Worm (Caenorhabditis elegans): Measurements from ENCODE around the gene F56D2.8.

The F56D2.8 gene

ce11 chrIII:5622232-5623009 is 39.8 kb upstream of the F56D2.8 start:
- TF ChIP-seq ces-1 (GFP tag; optimal IDR thresholded peaks at IDR 0.05) (no peak), sem-2 (GFP tag; optimal IDR thresholded peaks at IDR 0.05) (no peak), sptf-1 (tag; optimal IDR thresholded peaks at IDR 0.05) (no peak), blmp-1 (tag; optimal IDR thresholded peaks at IDR 0.05) (no peak), unc-62 (GFP tag; optimal IDR thresholded peaks at IDR 0.05) (no peak), flh-1 (GFP tag; optimal IDR thresholded peaks at IDR 0.05) (no peak), lsy-2 (tag; optimal IDR thresholded peaks at IDR 0.05) (no peak), nhr-28 (tag; optimal IDR thresholded peaks at IDR 0.05) (no peak), lin-13 (tag; optimal IDR thresholded peaks at IDR 0.05) (no peak), zip-8 (tag; optimal IDR thresholded peaks at IDR 0.05) (no peak), nhr-2 (tag; optimal IDR thresholded peaks at IDR 0.05) (no peak), snpc-4 (tag; optimal IDR thresholded peaks at IDR 0.05) (no peak), mab-5 (tag; optimal IDR thresholded peaks at IDR 0.05) (no peak), pha-4 (tag; optimal IDR thresholded peaks at IDR 0.05) (no peak), unc-39 (tag; optimal IDR thresholded peaks at IDR 0.05) (no peak), nhr-76 (tag; optimal IDR thresholded peaks at IDR 0.05) (no peak), hlh-1 (tag; optimal IDR thresholded peaks at IDR 0.05) (no peak), tbx-8 (GFP tag; optimal IDR thresholded peaks at IDR 0.05) (no peak), ztf-11 (tag; optimal IDR thresholded peaks at IDR 0.05) (no peak)

- TF ChIP-seq ces-1 (GFP tag; optimal IDR thresholded peaks at IDR 0.05): peak; percentile 71
- TF ChIP-seq snpc-4 (tag; optimal IDR thresholded peaks at IDR 0.05): no peak
- no peak for TF ChIP-seq ztf-11 (tag; optimal IDR thresholded peaks at IDR 0.05)
- TF ChIP-seq M03D4.4 (tag; optimal IDR thresholded peaks at IDR 0.05): no peak
- TF ChIP-seq ham-2 (GFP tag; optimal IDR thresholded peaks at IDR 0.05): no peak
- no peak for TF ChIP-seq nhr-237 (tag; optimal IDR thresholded peaks at IDR 0.05)
- no peak for TF ChIP-seq ceh-39 (tag; optimal IDR thresholded peaks at IDR 0.05)
- TF ChIP-seq elt-3 (tag; optimal IDR thresholded peaks at IDR 0.05): no peak
- TF ChIP-seq mls-2 (tag; optimal IDR thresholded peaks at IDR 0.05): peak; percentile 62
- peak; percentile 71 for TF ChIP-seq pha-4 (tag; optimal IDR thresholded peaks at IDR 0.05)
- no peak for TF ChIP-seq lin-32 (GFP tag; optimal IDR thresholded peaks at IDR 0.05)
- no peak for TF ChIP-seq mab-5 (tag; optimal IDR thresholded peaks at IDR 0.05)
- no peak for TF ChIP-seq flh-1 (GFP tag; optimal IDR thresholded peaks at IDR 0.05)
- no peak for TF ChIP-seq ceh-83 (GFP tag; optimal IDR thresholded peaks at IDR 0.05)
- TF ChIP-seq tbx-8 (GFP tag; optimal IDR thresholded peaks at IDR 0.05): no peak
- peak; percentile 64 for TF ChIP-seq lsy-2 (tag; optimal IDR thresholded peaks at IDR 0.05)
- no peak for TF ChIP-seq unc-39 (tag; optimal IDR thresholded peaks at IDR 0.05)
- no peak for TF ChIP-seq zip-8 (tag; optimal IDR thresholded peaks at IDR 0.05)
- peak; percentile 61 for TF ChIP-seq unc-120 (tag; optimal IDR thresholded peaks at IDR 0.05; ENCODE audit: poor library complexity, severe bottlenecking)
- peak; percentile 20 for TF ChIP-seq hlh-1 (tag; optimal IDR thresholded peaks at IDR 0.05)
- no peak for TF ChIP-seq ceh-43 (GFP tag; optimal IDR thresholded peaks at IDR 0.05)
- TF ChIP-seq cnd-1 (tag; optimal IDR thresholded peaks at IDR 0.05): no peak
- TF ChIP-seq nhr-76 (tag; optimal IDR thresholded peaks at IDR 0.05): no peak
- TF ChIP-seq lin-13 (tag; optimal IDR thresholded peaks at IDR 0.05): peak; percentile 26
- no peak for TF ChIP-seq mep-1 (tag; optimal IDR thresholded peaks at IDR 0.05)
- peak; percentile 61 for TF ChIP-seq unc-62 (GFP tag; optimal IDR thresholded peaks at IDR 0.05)
- TF ChIP-seq nhr-12 (tag; optimal IDR thresholded peaks at IDR 0.05): peak; percentile 18
- no peak for TF ChIP-seq nhr-28 (tag; optimal IDR thresholded peaks at IDR 0.05)
- no peak for TF ChIP-seq sem-2 (GFP tag; optimal IDR thresholded peaks at IDR 0.05)
- no peak for TF ChIP-seq drap-1 (GFP tag; optimal IDR thresholded peaks at IDR 0.05)
- peak; percentile 21 for TF ChIP-seq blmp-1 (tag; optimal IDR thresholded peaks at IDR 0.05)
- no peak for TF ChIP-seq elt-1 (tag; optimal IDR thresholded peaks at IDR 0.05; ENCODE audit: borderline replicate concordance, insufficient read depth)
- no peak for TF ChIP-seq bed-3 (GFP tag; optimal IDR thresholded peaks at IDR 0.05)
- TF ChIP-seq sptf-1 (tag; optimal IDR thresholded peaks at IDR 0.05): no peak
- TF ChIP-seq nhr-2 (tag; optimal IDR thresholded peaks at IDR 0.05): peak; percentile 99
Observed at ce11 chrIII:5621236-5621635, 38.6 kb upstream of the F56D2.8 start.

- TF ChIP-seq lsy-2 (tag; optimal IDR thresholded peaks at IDR 0.05) (no peak), unc-62 (GFP tag; optimal IDR thresholded peaks at IDR 0.05) (no peak), unc-39 (tag; optimal IDR thresholded peaks at IDR 0.05) (no peak), unc-120 (tag; optimal IDR thresholded peaks at IDR 0.05; ENCODE audit: poor library complexity, severe bottlenecking) (no peak), mep-1 (tag; optimal IDR thresholded peaks at IDR 0.05) (no peak), tbx-8 (GFP tag; optimal IDR thresholded peaks at IDR 0.05) (no peak), mls-2 (tag; optimal IDR thresholded peaks at IDR 0.05) (no peak), pha-4 (tag; optimal IDR thresholded peaks at IDR 0.05) (no peak), lin-13 (tag; optimal IDR thresholded peaks at IDR 0.05) (no peak), cnd-1 (tag; optimal IDR thresholded peaks at IDR 0.05) (no peak), elt-1 (tag; optimal IDR thresholded peaks at IDR 0.05; ENCODE audit: borderline replicate concordance, insufficient read depth) (no peak), lin-32 (GFP tag; optimal IDR thresholded peaks at IDR 0.05) (no peak), mab-5 (tag; optimal IDR thresholded peaks at IDR 0.05) (no peak), blmp-1 (tag; optimal IDR thresholded peaks at IDR 0.05) (no peak)
Observed at ce11 chrIII:5620186-5620585, 37.5 kb upstream of the F56D2.8 start.
